Fruit fly (Drosophila melanogaster): Measurements from ENCODE around the gene CG33986.

The CG33986 gene

dm6 chr3L:15541281-15541680 lies 16.2 kb upstream of the CG33986 start:
- TF ChIP-seq woc (GFP tag; optimal IDR thresholded peaks at IDR 0.05): no peak
- no peak for TF ChIP-seq Myc (optimal IDR thresholded peaks at IDR 0.05)
- TF ChIP-seq pan (optimal IDR thresholded peaks at IDR 0.05): no peak
- TF ChIP-seq sage (GFP tag; optimal IDR thresholded peaks at IDR 0.05): no peak
- no peak for TF ChIP-seq Vsx2 (GFP tag; optimal IDR thresholded peaks at IDR 0.05; ENCODE audit: partially characterized antibody)
- no peak for TF ChIP-seq usp (GFP tag; optimal IDR thresholded peaks at IDR 0.05)
- TF ChIP-seq h (GFP tag; optimal IDR thresholded peaks at IDR 0.05): no peak
- no peak for TF ChIP-seq N (GFP tag; optimal IDR thresholded peaks at IDR 0.05)
- TF ChIP-seq dmrt93B (GFP tag; optimal IDR thresholded peaks at IDR 0.05): no peak
- TF ChIP-seq sv (GFP tag; optimal IDR thresholded peaks at IDR 0.05): no peak
- no peak for TF ChIP-seq CG9705 (GFP tag; optimal IDR thresholded peaks at IDR 0.05)

DNA sequence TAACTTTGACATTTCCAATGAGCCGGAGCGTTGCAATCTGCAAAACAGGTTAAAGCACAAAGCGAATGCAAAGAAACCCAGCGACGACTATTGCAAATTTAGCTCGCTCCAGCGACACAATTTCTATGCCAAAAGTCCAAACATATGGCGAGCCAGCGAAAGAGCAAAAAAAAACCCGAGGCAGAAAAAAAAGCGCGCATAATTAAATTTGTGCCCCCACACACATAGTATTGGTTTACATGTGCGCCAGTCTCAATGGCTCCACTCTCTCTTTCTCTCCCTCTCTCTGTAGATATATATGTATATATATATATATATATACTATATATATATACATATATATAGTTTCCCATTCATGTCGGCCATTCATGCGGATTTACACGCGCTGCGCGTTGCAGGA lies 15.6 kb upstream of the CG33986 start:
- TF ChIP-seq Abd-B (GFP tag; optimal IDR thresholded peaks at IDR 0.05) (no peak), woc (GFP tag; optimal IDR thresholded peaks at IDR 0.05) (no peak)

DNA sequence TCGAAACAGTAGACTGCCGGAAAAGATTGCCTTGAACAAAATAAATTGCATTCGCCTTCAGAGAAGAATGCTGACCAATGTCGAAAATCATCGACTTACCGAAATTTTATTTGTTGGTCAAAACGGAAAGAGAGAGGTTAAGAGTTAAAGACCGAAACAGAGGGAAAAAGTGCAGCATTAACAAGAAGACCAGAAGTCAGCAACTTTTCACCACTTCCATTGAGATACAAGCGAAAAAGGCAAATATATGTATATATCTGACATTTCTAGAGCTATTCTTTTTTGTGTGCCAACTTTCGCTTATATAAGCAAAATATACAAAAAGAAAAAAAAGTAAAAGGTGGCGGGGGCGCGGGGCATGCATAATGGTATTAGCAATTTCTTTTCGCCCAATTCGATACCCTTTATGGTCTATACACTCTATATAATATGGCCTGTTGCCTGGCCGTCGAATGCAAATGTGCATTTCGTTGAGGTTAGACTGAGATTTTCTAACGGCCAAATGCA lies 14.9 kb upstream of the CG33986 start:
- TF ChIP-seq sage (GFP tag; optimal IDR thresholded peaks at IDR 0.05): no peak
- no peak for TF ChIP-seq tai (GFP tag; optimal IDR thresholded peaks at IDR 0.05)
- TF ChIP-seq Mio (GFP tag; optimal IDR thresholded peaks at IDR 0.05): no peak
- no peak for TF ChIP-seq Abd-B (GFP tag; optimal IDR thresholded peaks at IDR 0.05)
- no peak for TF ChIP-seq Dif (GFP tag; optimal IDR thresholded peaks at IDR 0.05; ENCODE audit: partially characterized antibody)
- no peak for TF ChIP-seq sv (GFP tag; optimal IDR thresholded peaks at IDR 0.05)
- no peak for TF ChIP-seq ey (GFP tag; optimal IDR thresholded peaks at IDR 0.05)
- TF ChIP-seq foxo (GFP tag; optimal IDR thresholded peaks at IDR 0.05): no peak

DNA sequence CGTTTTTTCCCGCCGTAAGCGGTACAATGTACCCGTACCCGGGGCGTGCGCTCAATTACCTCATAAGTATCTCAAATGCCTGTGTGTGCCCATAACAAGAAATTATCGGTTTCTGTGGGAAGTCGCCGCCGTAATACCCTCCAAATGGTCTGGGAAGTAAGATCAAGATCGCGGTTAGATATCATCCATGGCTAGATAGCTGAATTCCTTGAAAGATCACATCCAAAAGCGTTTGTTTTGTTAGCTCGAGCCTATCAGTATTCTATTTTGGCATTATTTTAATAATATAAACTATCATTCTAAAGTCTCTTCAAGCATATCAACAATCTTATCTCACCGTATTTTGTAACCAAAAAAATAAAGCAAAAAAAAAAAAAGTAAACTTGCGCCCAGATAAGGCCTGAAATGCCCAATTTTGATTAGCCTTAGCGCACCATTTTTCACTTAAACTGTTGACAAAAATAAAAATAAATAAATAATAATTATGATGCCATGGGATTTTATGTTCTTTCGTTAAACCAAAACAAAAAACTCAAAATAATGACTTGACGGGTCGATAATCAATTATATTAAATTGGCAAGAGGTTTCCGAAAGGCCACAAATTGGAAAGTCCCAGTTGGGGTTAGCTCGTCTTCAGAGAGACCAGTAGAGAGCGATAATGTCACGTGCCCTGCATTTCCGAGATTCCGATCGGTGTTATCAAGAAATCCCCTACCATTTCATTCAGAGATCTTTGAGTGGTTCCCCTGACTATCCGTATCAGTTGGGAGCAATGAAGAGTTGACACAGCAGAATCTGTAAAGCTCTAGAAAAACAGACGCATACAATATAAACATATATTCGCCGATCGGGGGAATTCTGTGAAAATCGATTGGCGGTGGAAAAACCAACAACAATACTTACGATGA lies 13.8 kb upstream of the CG33986 start:
- TF ChIP-seq pan (optimal IDR thresholded peaks at IDR 0.05) (no peak), sage (GFP tag; optimal IDR thresholded peaks at IDR 0.05) (no peak), Rel (GFP tag; optimal IDR thresholded peaks at IDR 0.05) (no peak), Rel (tag; optimal IDR thresholded peaks at IDR 0.05) (peak; percentile 95), Myc (optimal IDR thresholded peaks at IDR 0.05) (no peak), Hr83 (GFP tag; optimal IDR thresholded peaks at IDR 0.05; ENCODE audit: poor library complexity, severe bottlenecking) (no peak)

dm6 chr3L:15537916-15538581 lies 13.0 kb upstream of the CG33986 start:
- TF ChIP-seq sage (GFP tag; optimal IDR thresholded peaks at IDR 0.05) (no peak), psq (GFP tag; optimal IDR thresholded peaks at IDR 0.05) (peak; percentile 44), h (GFP tag; optimal IDR thresholded peaks at IDR 0.05) (peak; percentile 68), Hr78 (GFP tag; optimal IDR thresholded peaks at IDR 0.05) (no peak), usp (GFP tag; optimal IDR thresholded peaks at IDR 0.05) (no peak), Sp1 (GFP tag; optimal IDR thresholded peaks at IDR 0.05) (peak; percentile 24), N (GFP tag; optimal IDR thresholded peaks at IDR 0.05) (no peak), rgr (GFP tag; optimal IDR thresholded peaks at IDR 0.05) (peak; percentile 53), Rel (GFP tag; optimal IDR thresholded peaks at IDR 0.05) (no peak), Rel (tag; optimal IDR thresholded peaks at IDR 0.05) (peak; percentile 25), br (GFP tag; optimal IDR thresholded peaks at IDR 0.05) (peak; percentile 24), foxo (GFP tag; optimal IDR thresholded peaks at IDR 0.05) (peak in 1 of 2 experiments; percentile 56), GATAd (GFP tag; optimal IDR thresholded peaks at IDR 0.05) (no peak), Vsx2 (GFP tag; optimal IDR thresholded peaks at IDR 0.05; ENCODE audit: partially characterized antibody) (no peak), Hnf4 (GFP tag; optimal IDR thresholded peaks at IDR 0.05) (peak; percentile 14), dsf (GFP tag; optimal IDR thresholded peaks at IDR 0.05; ENCODE audit: borderline replicate concordance) (no peak), pan (optimal IDR thresholded peaks at IDR 0.05) (no peak), Dfd (GFP tag; optimal IDR thresholded peaks at IDR 0.05) (no peak), lola (GFP tag; optimal IDR thresholded peaks at IDR 0.05) (no peak), dmrt93B (GFP tag; optimal IDR thresholded peaks at IDR 0.05) (no peak), Mio (GFP tag; optimal IDR thresholded peaks at IDR 0.05) (no peak), dl (GFP tag; optimal IDR thresholded peaks at IDR 0.05; ENCODE audit: insufficient read depth in 1 of 2, partially characterized antibody in 2 of 2) (no peak), CG32264 (GFP tag; optimal IDR thresholded peaks at IDR 0.05) (no peak), Abd-B (GFP tag; optimal IDR thresholded peaks at IDR 0.05) (no peak), HLH106 (tag; optimal IDR thresholded peaks at IDR 0.05) (no peak), CrebA (GFP tag; optimal IDR thresholded peaks at IDR 0.05; ENCODE audit: borderline replicate concordance) (no peak), Myc (optimal IDR thresholded peaks at IDR 0.05) (no peak), sv (GFP tag; optimal IDR thresholded peaks at IDR 0.05) (peak; percentile 10), jim (GFP tag; optimal IDR thresholded peaks at IDR 0.05) (no peak), brk (GFP tag; optimal IDR thresholded peaks at IDR 0.05) (peak; percentile 36), Dif (GFP tag; optimal IDR thresholded peaks at IDR 0.05; ENCODE audit: partially characterized antibody) (no peak), fru (GFP tag; optimal IDR thresholded peaks at IDR 0.05) (peak; percentile 66), Hr83 (GFP tag; optimal IDR thresholded peaks at IDR 0.05; ENCODE audit: poor library complexity, severe bottlenecking) (no peak)
